Fruit fly (Drosophila melanogaster): Measurements from ENCODE around the gene CG4669.

Gene CG4669

dm6 chr3L:5248863-5249262 lies 14.6 kb downstream of the CG4669 start (continued):
- TF ChIP-seq Max (GFP tag; optimal IDR thresholded peaks at IDR 0.05), result no peak
- TF ChIP-seq maf-S (GFP tag; optimal IDR thresholded peaks at IDR 0.05), result no peak
- TF ChIP-seq fu2 (GFP tag; optimal IDR thresholded peaks at IDR 0.05), result no peak
- TF ChIP-seq da (GFP tag; optimal IDR thresholded peaks at IDR 0.05), result no peak
- no peak for TF ChIP-seq Lhr (GFP tag; optimal IDR thresholded peaks at IDR 0.05)
- no peak for TF ChIP-seq so (GFP tag; IDR thresholded peaks at IDR 0.05)
- TF ChIP-seq YL-1 (GFP tag; optimal IDR thresholded peaks at IDR 0.05), result no peak
- TF ChIP-seq phol (tag; optimal IDR thresholded peaks at IDR 0.05), result peak; percentile 81
- no peak for TF ChIP-seq Antp (GFP tag; optimal IDR thresholded peaks at IDR 0.05)
- TF ChIP-seq CG7556 (GFP tag; optimal IDR thresholded peaks at IDR 0.05), result peak; percentile 19
- TF ChIP-seq CG30020 (tag; optimal IDR thresholded peaks at IDR 0.05), result no peak
- no peak for TF ChIP-seq Rx (GFP tag; IDR thresholded peaks at IDR 0.05)
- TF ChIP-seq dmrt99B (tag; optimal IDR thresholded peaks at IDR 0.05), result peak; percentile 76
- TF ChIP-seq sqz (GFP tag; optimal IDR thresholded peaks at IDR 0.05), result peak; percentile 20
- peak; percentile 57; the same call in 2 of the 3 replicates for TF ChIP-seq ken (GFP tag; IDR thresholded peaks at IDR 0.05)
- peak; percentile 95 for TF ChIP-seq Drgx (GFP tag; IDR thresholded peaks at IDR 0.05)
- no peak for TF ChIP-seq Tbp (GFP tag; optimal IDR thresholded peaks at IDR 0.05)
- peak; percentile 16; the same call in 1 of the 3 replicates for TF ChIP-seq Mrtf (GFP tag; IDR thresholded peaks at IDR 0.05)
- no peak for TF ChIP-seq her (GFP tag; optimal IDR thresholded peaks at IDR 0.05)
- peak; percentile 26 for TF ChIP-seq CG7786 (GFP tag; optimal IDR thresholded peaks at IDR 0.05)
- TF ChIP-seq CG14710 (tag; optimal IDR thresholded peaks at IDR 0.05), result peak; percentile 50
- TF ChIP-seq CG7987 (GFP tag; optimal IDR thresholded peaks at IDR 0.05), result no peak
- peak; percentile 31 for TF ChIP-seq CG6654 (GFP tag; optimal IDR thresholded peaks at IDR 0.05)
- TF ChIP-seq tna (GFP tag; IDR thresholded peaks at IDR 0.05; ENCODE audit: partially characterized antibody), result no peak
- TF ChIP-seq ham (GFP tag; IDR thresholded peaks at IDR 0.05), result no peak
- TF ChIP-seq CG12744 (GFP tag; optimal IDR thresholded peaks at IDR 0.05), result no peak
- no peak for TF ChIP-seq Ets97D (GFP tag; optimal IDR thresholded peaks at IDR 0.05)
- peak; percentile 58 for TF ChIP-seq D19A (tag; optimal IDR thresholded peaks at IDR 0.05)
- TF ChIP-seq pzg (GFP tag; optimal IDR thresholded peaks at IDR 0.05), result no peak
- TF ChIP-seq mld (GFP tag; IDR thresholded peaks at IDR 0.05; ENCODE audit: partially characterized antibody), result no peak
- TF ChIP-seq CG3163 (GFP tag; optimal IDR thresholded peaks at IDR 0.05), result no peak
- no peak for TF ChIP-seq Opbp (GFP tag; IDR thresholded peaks at IDR 0.05; ENCODE audit: partially characterized antibody)
- TF ChIP-seq onecut (GFP tag; IDR thresholded peaks at IDR 0.05), result peak; percentile 56; the same call in 1 of the 2 replicates
- no peak for TF ChIP-seq Usf (GFP tag; optimal IDR thresholded peaks at IDR 0.05)
- no peak for TF ChIP-seq Nf-YC (tag; optimal IDR thresholded peaks at IDR 0.05)
- no peak for TF ChIP-seq CG3995 (GFP tag; optimal IDR thresholded peaks at IDR 0.05)
- TF ChIP-seq jigr1 (GFP tag; IDR thresholded peaks at IDR 0.05), result no peak
- no peak for TF ChIP-seq CG4730 (GFP tag; IDR thresholded peaks at IDR 0.05)
- no peak for TF ChIP-seq CG15011 (GFP tag; optimal IDR thresholded peaks at IDR 0.05)
- no peak for TF ChIP-seq usp (GFP tag; optimal IDR thresholded peaks at IDR 0.05)
- peak; percentile 39 for TF ChIP-seq CG1529 (GFP tag; optimal IDR thresholded peaks at IDR 0.05)
- TF ChIP-seq lab (GFP tag; optimal IDR thresholded peaks at IDR 0.05), result peak; percentile 48
- TF ChIP-seq E2f2 (GFP tag; IDR thresholded peaks at IDR 0.05), result no peak; the same call in 1 of the 2 replicates
- no peak for TF ChIP-seq CTCF (GFP tag; optimal IDR thresholded peaks at IDR 0.05)
- TF ChIP-seq CG9932 (GFP tag; IDR thresholded peaks at IDR 0.05), result no peak
- TF ChIP-seq BEAF-32 (GFP tag; optimal IDR thresholded peaks at IDR 0.05), result no peak
- no peak for TF ChIP-seq Awh (GFP tag; IDR thresholded peaks at IDR 0.05)
- no peak for TF ChIP-seq toy (GFP tag; IDR thresholded peaks at IDR 0.05)
- peak; percentile 53 for TF ChIP-seq CG15601 (tag; optimal IDR thresholded peaks at IDR 0.05)
- no peak for TF ChIP-seq chm (GFP tag; IDR thresholded peaks at IDR 0.05)
- TF ChIP-seq corto (GFP tag; optimal IDR thresholded peaks at IDR 0.05), result peak; percentile 5
- no peak for TF ChIP-seq CG11398 (GFP tag; optimal IDR thresholded peaks at IDR 0.05)
- no peak for TF ChIP-seq Hey (tag; optimal IDR thresholded peaks at IDR 0.05)

Data from whole organism, embryonic.